Worm (Caenorhabditis elegans): ENCODE results near the gene T06C12.14.

The T06C12.14 gene

ce11 chrV:15880705-15881104 lies 19.1 kb upstream of the T06C12.14 start (continued):
- no peak for TF ChIP-seq F49E8.2 (tag; optimal IDR thresholded peaks at IDR 0.05; ENCODE audit: borderline replicate concordance)

ce11 chrV:15884698-15885097 lies 15.1 kb upstream of the T06C12.14 start, which contains the start of gene oac-42:
Gene oac-42 (minus strand): TSS chrV:15884798.
- TF ChIP-seq unc-62 (GFP tag; optimal IDR thresholded peaks at IDR 0.05 in 1 of 2) = peak in 1 of 2 experiments; percentile 57
- no peak for TF ChIP-seq unc-62 (tag; optimal IDR thresholded peaks at IDR 0.05)
- no peak for TF ChIP-seq mxl-2 (GFP tag; conservative IDR thresholded peaks at IDR 0.05)

ce11 chrV:15885967-15886366 lies 13.8 kb upstream of the T06C12.14 start, which contains the start of gene T06C12.9:
Gene T06C12.9 (minus strand): TSS chrV:15886067.
- peak; percentile 3 for TF ChIP-seq nhr-28 (tag; optimal IDR thresholded peaks at IDR 0.05)
- TF ChIP-seq daf-16 (GFP tag; optimal IDR thresholded peaks at IDR 0.05) = no peak
- TF ChIP-seq daf-16 (tag; optimal IDR thresholded peaks at IDR 0.05) = no peak

- TF ChIP-seq nhr-28 (tag; optimal IDR thresholded peaks at IDR 0.05) = peak; percentile 82
- no peak for TF ChIP-seq dmd-8 (GFP tag; IDR thresholded peaks at IDR 0.05)
- TF ChIP-seq ctbp-1 (GFP tag; IDR thresholded peaks at IDR 0.05) = no peak
- peak; percentile 48 for TF ChIP-seq mxl-3 (GFP tag; optimal IDR thresholded peaks at IDR 0.05)
- no peak for TF ChIP-seq mxl-2 (GFP tag; conservative IDR thresholded peaks at IDR 0.05)
- TF ChIP-seq hmg-1.1 (GFP tag; IDR thresholded peaks at IDR 0.05) = no peak
- TF ChIP-seq hlh-30 (tag; optimal IDR thresholded peaks at IDR 0.05; ENCODE audit: insufficient read depth) = peak; percentile 49
- TF ChIP-seq lsy-2 (tag; optimal IDR thresholded peaks at IDR 0.05) = no peak
- TF ChIP-seq vab-7 (GFP tag; IDR thresholded peaks at IDR 0.05) = no peak
- TF ChIP-seq ceh-32 (tag; optimal IDR thresholded peaks at IDR 0.05; ENCODE audit: poor library complexity) = no peak
- peak; percentile 32 for TF ChIP-seq nhr-77 (tag; optimal IDR thresholded peaks at IDR 0.05)
- peak; percentile 84 for TF ChIP-seq pqm-1 (tag; optimal IDR thresholded peaks at IDR 0.05)
- TF ChIP-seq php-3 (GFP tag; IDR thresholded peaks at IDR 0.05) = peak; percentile 60; the same call in 1 of the 2 replicates
- TF ChIP-seq dmd-6 (GFP tag; IDR thresholded peaks at IDR 0.05) = peak; percentile 86
- TF ChIP-seq hlh-11 (tag; optimal IDR thresholded peaks at IDR 0.05) = peak; percentile 79
- TF ChIP-seq lin-1 (GFP tag; IDR thresholded peaks at IDR 0.05) = no peak
- TF ChIP-seq daf-16 (GFP tag; optimal IDR thresholded peaks at IDR 0.05) = no peak
- peak; percentile 87 for TF ChIP-seq daf-16 (tag; optimal IDR thresholded peaks at IDR 0.05)
- TF ChIP-seq mdl-1 (tag; optimal IDR thresholded peaks at IDR 0.05) = peak in 1 of 2 experiments; percentile 29
- TF ChIP-seq dve-1 (tag; optimal IDR thresholded peaks at IDR 0.05; ENCODE audit: insufficient read depth) = peak; percentile 48
- TF ChIP-seq pha-4 (GFP tag; IDR thresholded peaks at IDR 0.05) = no peak
- no peak for TF ChIP-seq pha-4 (tag; optimal IDR thresholded peaks at IDR 0.05)
- TF ChIP-seq rbr-2 (tag; optimal IDR thresholded peaks at IDR 0.05) = no peak
- no peak for TF ChIP-seq set-16 (GFP tag; IDR thresholded peaks at IDR 0.05)
- TF ChIP-seq unc-130 (GFP tag; optimal IDR thresholded peaks at IDR 0.05) = no peak
- no peak for TF ChIP-seq daf-8 (GFP tag; IDR thresholded peaks at IDR 0.05)
- no peak for TF ChIP-seq F26F4.8 (GFP tag; conservative IDR thresholded peaks at IDR 0.05)
Measured at ce11 chrV:15887708-15888295, 12.0 kb upstream of the T06C12.14 start.

- peak; percentile 10 for TF ChIP-seq dve-1 (tag; optimal IDR thresholded peaks at IDR 0.05; ENCODE audit: insufficient read depth)
- no peak for TF ChIP-seq unc-39 (tag; optimal IDR thresholded peaks at IDR 0.05)
- TF ChIP-seq egl-43 (GFP tag; IDR thresholded peaks at IDR 0.05) = no peak
- no peak for TF ChIP-seq daf-16 (GFP tag; optimal IDR thresholded peaks at IDR 0.05)
- peak; percentile 3 for TF ChIP-seq daf-16 (tag; optimal IDR thresholded peaks at IDR 0.05)
Measured at ce11 chrV:15888751-15889150, 11.0 kb upstream of the T06C12.14 start, which contains the start of gene cgt-1. Gene cgt-1 (minus strand): TSS chrV:15888851.
